Worm (Caenorhabditis elegans) whole organism, young adult: Measurements from ENCODE around the gene cdgs-1.

ENCODE experiments used
- C17E4.6 ChIP-seq: fragments of 200-800 bp; sonication (Bioruptor generic); IDR thresholded peaks from 2 replicates; pipeline ENCODE4 v1.3.6; 2022; ENCODE audit warnings: missing genetic modification reagents, missing genetic modification characterization, missing compliant biosample characterization
- F10E7.11 ChIP-seq: sonication (generic microtip); optimal IDR thresholded peaks from 2 replicates; lab custom pipeline; 2017; ENCODE audit warnings: mild to moderate bottlenecking, missing genetic modification characterization, moderate library complexity, missing compliant biosample characterization
- F33H1.4 ChIP-seq: fragments of 200-800 bp; sonication (Bioruptor generic); IDR thresholded peaks from 2 replicates; pipeline ENCODE4 v1.3.6; 2022; ENCODE audit warnings: missing genetic modification reagents, missing genetic modification characterization, missing compliant biosample characterization
- F37B4.10 ChIP-seq: fragments of 200-800 bp; sonication (Bioruptor generic); IDR thresholded peaks from 2 replicates; pipeline ENCODE4 v1.3.6; 2022; ENCODE audit warnings: missing genetic modification characterization, missing compliant biosample characterization
- F52B5.7 ChIP-seq: sonication (generic microtip); optimal IDR thresholded peaks from 2 replicates; lab custom pipeline; 2016; ENCODE audit warnings: mild to moderate bottlenecking, missing genetic modification characterization, missing compliant biosample characterization
- K11D2.4 ChIP-seq: fragments of 200-800 bp; sonication (Bioruptor generic); IDR thresholded peaks from 2 replicates; pipeline ENCODE4 v1.3.6; 2022; ENCODE audit warnings: missing genetic modification reagents, missing genetic modification characterization, missing compliant biosample characterization
- Y53F4B.3 ChIP-seq: fragments of 200-800 bp; sonication (Bioruptor generic); IDR thresholded peaks from 2 replicates; pipeline ENCODE4 v1.3.6; 2022; ENCODE audit warnings: missing genetic modification reagents, missing genetic modification characterization, missing compliant biosample characterization
- ama-1 ChIP-seq, 3 experiments: fragments of 150-350 bp in 1 of 3; sonication (generic microtip) in 2 of 3; optimal IDR thresholded peaks; 2 replicates each; lab custom pipeline; 2014 to 2018; ENCODE audit warnings: missing biosample characterization in 2 of 3, missing genetic modification characterization in 2 of 3, missing genetic modification reagents in 2 of 3
- attf-5 ChIP-seq: fragments of 200-800 bp; sonication (Bioruptor generic); optimal IDR thresholded peaks from 2 replicates; lab custom pipeline; 2018; ENCODE audit warnings: mild to moderate bottlenecking, missing genetic modification characterization, missing compliant biosample characterization
- ccch-3 ChIP-seq: fragments of 200-800 bp; sonication (Bioruptor generic); optimal IDR thresholded peaks from 2 replicates; lab custom pipeline; 2018; ENCODE audit warnings: mild to moderate bottlenecking, missing genetic modification characterization, missing compliant biosample characterization
- ceh-100 ChIP-seq: fragments of 200-800 bp; sonication (Bioruptor generic); IDR thresholded peaks from 2 replicates; pipeline ENCODE4 v1.3.6; 2022; ENCODE audit warnings: missing genetic modification reagents, missing genetic modification characterization, missing compliant biosample characterization
- ceh-58 ChIP-seq: fragments of 200-800 bp; sonication (Bioruptor generic); IDR thresholded peaks from 2 replicates; pipeline ENCODE4 v1.3.6; 2022; ENCODE audit warnings: missing genetic modification characterization, missing compliant biosample characterization
- die-1 ChIP-seq: sonication (generic microtip); optimal IDR thresholded peaks from 2 replicates; lab custom pipeline; 2016; ENCODE audit warnings: missing genotype, mild to moderate bottlenecking, missing genetic modification characterization, missing compliant biosample characterization
- egl-18 ChIP-seq: fragments of 200-800 bp; sonication (Bioruptor generic); IDR thresholded peaks from 2 replicates; pipeline ENCODE4 v1.3.6; 2022; ENCODE audit warnings: missing genetic modification reagents, missing genetic modification characterization, missing compliant biosample characterization
- hlh-12 ChIP-seq: sonication (generic microtip); optimal IDR thresholded peaks from 2 replicates; lab custom pipeline; 2016; ENCODE audit warnings: missing genetic modification characterization, missing compliant biosample characterization
- hmg-1.2 ChIP-seq: fragments of 200-800 bp; sonication (Bioruptor generic); IDR thresholded peaks from 2 replicates; pipeline ENCODE4 v1.3.6; 2022; ENCODE audit warnings: missing genetic modification reagents, missing genetic modification characterization, missing compliant biosample characterization
- let-607 ChIP-seq, 2 experiments: fragments of 200-800 bp in 1 of 2; sonication (Bioruptor generic) in 1 of 2; sonication (generic microtip) in 1 of 2; optimal IDR thresholded peaks; 2 replicates each; lab custom pipeline; 2016 to 2018; ENCODE audit warnings: mild to moderate bottlenecking in 2 of 2, missing compliant biosample characterization in 2 of 2, missing genetic modification characterization in 2 of 2, moderate library complexity in 2 of 2, missing genotype in 1 of 2
- lir-1 ChIP-seq: fragments of 200-800 bp; sonication (Bioruptor generic); conservative IDR thresholded peaks from 2 replicates; pipeline ENCODE4 v1.3.6; 2022; ENCODE audit warnings: missing genetic modification reagents, missing genetic modification characterization, missing compliant biosample characterization
- madf-8 ChIP-seq: fragments of 200-800 bp; sonication (Bioruptor generic); conservative IDR thresholded peaks from 2 replicates; pipeline ENCODE4 v1.3.6; 2022; ENCODE audit warnings: missing genetic modification reagents, missing genetic modification characterization, missing compliant biosample characterization
- mel-28 ChIP-seq: sonication (generic microtip); optimal IDR thresholded peaks from 2 replicates; lab custom pipeline; 2016; ENCODE audit warnings: borderline replicate concordance, mild to moderate bottlenecking, missing genetic modification characterization, missing compliant biosample characterization
- mes-4 ChIP-seq: sonication (generic microtip); optimal IDR thresholded peaks from 2 replicates; lab custom pipeline; 2016; ENCODE audit warnings: missing genotype, missing genetic modification characterization, missing compliant biosample characterization
- mxl-1 ChIP-seq: sonication (generic microtip); optimal IDR thresholded peaks from 2 replicates; lab custom pipeline; 2016; ENCODE audit warnings: missing genetic modification characterization, missing compliant biosample characterization
- nfya-1 ChIP-seq: sonication (generic microtip); optimal IDR thresholded peaks from 2 replicates; lab custom pipeline; 2017; ENCODE audit warnings: antibody characterized with exemption, missing compliant biosample characterization, missing genetic modification characterization, borderline replicate concordance; ENCODE audit not compliant: insufficient read depth
- snpc-1.1 ChIP-seq: sonication (generic microtip); optimal IDR thresholded peaks from 2 replicates; lab custom pipeline; 2017; ENCODE audit warnings: missing genetic modification characterization, mild to moderate bottlenecking, missing compliant biosample characterization, antibody characterized with exemption, moderate library complexity, missing genotype, missing genetic modification reagents; ENCODE audit not compliant: insufficient read depth
- snpc-4 ChIP-seq, 5 experiments: fragments of 150-350 bp in 1 of 5; sonication (generic microtip) in 4 of 5; optimal IDR thresholded peaks; 2 replicates each; lab custom pipeline; 2014 to 2018; ENCODE audit warnings: missing genetic modification characterization in 5 of 5, missing biosample characterization in 3 of 5, antibody characterized with exemption in 2 of 5, mild to moderate bottlenecking in 2 of 5, missing compliant biosample characterization in 2 of 5, missing genotype in 2 of 5, moderate library complexity in 2 of 5, missing genetic modification reagents in 1 of 5
- somi-1 ChIP-seq: fragments of 200-800 bp; sonication (Bioruptor generic); optimal IDR thresholded peaks from 2 replicates; lab custom pipeline; 2018; ENCODE audit warnings: mild to moderate bottlenecking, missing genetic modification characterization, missing compliant biosample characterization
- sptf-2 ChIP-seq: fragments of 200-800 bp; sonication (Bioruptor generic); optimal IDR thresholded peaks from 2 replicates; lab custom pipeline; 2018; ENCODE audit warnings: mild to moderate bottlenecking, missing genetic modification characterization, missing compliant biosample characterization
- tbp1 ChIP-seq: fragments of 200-800 bp; sonication (Bioruptor generic); optimal IDR thresholded peaks from 2 replicates; lab custom pipeline; 2018; ENCODE audit warnings: mild to moderate bottlenecking, missing genetic modification characterization, missing compliant biosample characterization
- tlf-1 ChIP-seq: fragments of 200-800 bp; sonication (Bioruptor generic); optimal IDR thresholded peaks from 2 replicates; lab custom pipeline; 2018; ENCODE audit warnings: mild to moderate bottlenecking, missing genetic modification characterization, missing compliant biosample characterization
- unc-130 ChIP-seq: sonication (generic microtip); optimal IDR thresholded peaks from 2 replicates; lab custom pipeline; 2016; ENCODE audit warnings: missing genetic modification reagents, missing genetic modification characterization, missing compliant biosample characterization
- unc-62 ChIP-seq: fragments of 150-350 bp; optimal IDR thresholded peaks from 2 replicates; lab custom pipeline; 2014; ENCODE audit warnings: missing biosample characterization, missing genetic modification reagents, missing genetic modification characterization
- xnd-1 ChIP-seq: sonication (generic microtip); optimal IDR thresholded peaks from 2 replicates; lab custom pipeline; 2016; ENCODE audit warnings: missing genotype, missing genetic modification reagents, missing genetic modification characterization, missing compliant biosample characterization
- zfh-2 ChIP-seq: fragments of 200-800 bp; sonication (Bioruptor generic); conservative IDR thresholded peaks from 2 replicates; pipeline ENCODE4 v1.3.6; 2022; ENCODE audit warnings: missing genetic modification reagents, missing genetic modification characterization, missing compliant biosample characterization
- ztf-25 ChIP-seq: fragments of 200-800 bp; sonication (Bioruptor generic); IDR thresholded peaks from 2 replicates; pipeline ENCODE4 v1.3.6; 2022; ENCODE audit warnings: missing genetic modification reagents, missing genetic modification characterization, missing compliant biosample characterization

cdgs-1 gene

ce11 chrIV:7838426-7838825 is 22.9 kb upstream of the cdgs-1 start, which contains the start of gene C06A6.7:
Gene C06A6.7 (minus strand): TSS chrIV:7838526.
- TF ChIP-seq F10E7.11 (tag; lab: Kevin White, UChicago): no peak
- no peak for TF ChIP-seq mes-4 (tag; lab: Kevin White, UChicago)
- TF ChIP-seq madf-8 (GFP tag; lab: Robert Waterston, UW): no peak
- no peak for TF ChIP-seq unc-130
- no peak for TF ChIP-seq nfya-1 (tag; lab: Kevin White, UChicago)
- no peak for TF ChIP-seq ceh-100 (GFP tag; lab: Robert Waterston, UW)
- TF ChIP-seq snpc-1.1 (tag; lab: Kevin White, UChicago): no peak
- no peak for TF ChIP-seq lir-1 (GFP tag; lab: Robert Waterston, UW)
- TF ChIP-seq ccch-3 (GFP tag; lab: Kevin White, UChicago): no peak
- TF ChIP-seq unc-62 (GFP tag; lab: Kevin White, UChicago): no peak
- no peak for TF ChIP-seq F52B5.7
- TF ChIP-seq ama-1 (optimal IDR thresholded peaks at IDR 0.05; lab: Kevin White, UChicago): no peak
- no peak for TF ChIP-seq ama-1 (GFP tag; optimal IDR thresholded peaks at IDR 0.05; lab: Kevin White, UChicago)

- no peak for TF ChIP-seq sptf-2 (GFP tag; lab: Kevin White, UChicago)
- no peak for TF ChIP-seq xnd-1 (tag; lab: Kevin White, UChicago)
- TF ChIP-seq F37B4.10 (GFP tag; lab: Robert Waterston, UW): no peak
- TF ChIP-seq zfh-2: no peak
These were observed 21.0 kb upstream of the cdgs-1 start for ce11 chrIV:7836491-7836890.

- TF ChIP-seq ceh-58 (GFP tag; lab: Robert Waterston, UW): no peak
- no peak for TF ChIP-seq F33H1.4 (GFP tag; lab: Robert Waterston, UW)
- no peak for TF ChIP-seq hmg-1.2 (GFP tag; lab: Robert Waterston, UW)
- no peak for TF ChIP-seq ceh-100 (GFP tag; lab: Robert Waterston, UW)
- no peak for TF ChIP-seq die-1 (tag; lab: Kevin White, UChicago)
- TF ChIP-seq lir-1 (GFP tag; lab: Robert Waterston, UW): no peak
- TF ChIP-seq egl-18 (GFP tag; lab: Robert Waterston, UW): no peak
- TF ChIP-seq tlf-1: no peak
- no peak for TF ChIP-seq Y53F4B.3 (GFP tag; lab: Robert Waterston, UW)
- TF ChIP-seq tbp1: no peak
- TF ChIP-seq, all 124 proteins: peak for 0
These were observed 20.5 kb upstream of the cdgs-1 start for ce11 chrIV:7836030-7836429.

ce11 chrIV:7834625-7835228 is 19.2 kb upstream of the cdgs-1 start, which contains the start of gene erp-44.2:
Gene erp-44.2 (minus strand): TSS chrIV:7834675.
- TF ChIP-seq mel-28 (tag; lab: Kevin White, UChicago) (no peak), let-607 (tag; optimal IDR thresholded peaks at IDR 0.05; lab: Kevin White, UChicago) (no peak), ztf-25 (GFP tag; lab: Robert Waterston, UW) (no peak), K11D2.4 (GFP tag; lab: Robert Waterston, UW) (no peak), C17E4.6 (GFP tag; lab: Robert Waterston, UW) (no peak), hlh-12 (tag; lab: Kevin White, UChicago) (no peak), attf-5 (no peak), somi-1 (no peak), snpc-4 (GFP tag; optimal IDR thresholded peaks at IDR 0.05; lab: Kevin White, UChicago) (no peak), snpc-4 (tag; optimal IDR thresholded peaks at IDR 0.05; lab: Kevin White, UChicago) (no peak), mxl-1 (tag; lab: Kevin White, UChicago) (no peak), nfya-1 (tag; lab: Kevin White, UChicago) (no peak)
- TF ChIP-seq, all 124 proteins: peak for 0
